Worm (Caenorhabditis elegans) whole organism, L2 larva: Measurements from ENCODE around the gene B0035.21.

ENCODE experiments used
- C34F6.9 ChIP-seq: fragments of 150-350 bp; optimal IDR thresholded peaks from 2 replicates; lab custom pipeline; 2014; ENCODE audit warnings: missing biosample characterization, missing genetic modification characterization
- F13H6.1 ChIP-seq: sonication (generic microtip); optimal IDR thresholded peaks from 2 replicates; lab custom pipeline; 2016; ENCODE audit warnings: missing genetic modification characterization, missing compliant biosample characterization
- ZK546.5 ChIP-seq: sonication (generic microtip); optimal IDR thresholded peaks from 2 replicates; lab custom pipeline; 2017; ENCODE audit warnings: missing biosample characterization, missing genetic modification characterization
- ama-1 ChIP-seq: fragments of 150-350 bp; optimal IDR thresholded peaks from 2 replicates; lab custom pipeline; 2018; ENCODE audit warnings: inconsistent platforms
- ceh-16 ChIP-seq: fragments of 150-350 bp; optimal IDR thresholded peaks from 2 replicates; lab custom pipeline; 2014; ENCODE audit warnings: missing biosample characterization, missing genetic modification characterization
- ceh-82 ChIP-seq: fragments of 150-350 bp; optimal IDR thresholded peaks from 2 replicates; lab custom pipeline; 2014; ENCODE audit warnings: missing biosample characterization, missing genetic modification characterization
- crh-2 ChIP-seq: sonication (generic microtip); optimal IDR thresholded peaks from 2 replicates; lab custom pipeline; 2017; ENCODE audit warnings: missing biosample characterization, missing genetic modification characterization
- dmd-4 ChIP-seq: sonication (generic microtip); optimal IDR thresholded peaks from 2 replicates; lab custom pipeline; 2017; ENCODE audit warnings: missing biosample characterization, missing genetic modification characterization
- egl-27 ChIP-seq: sonication (generic microtip); optimal IDR thresholded peaks from 3 replicates; lab custom pipeline; 2017; ENCODE audit warnings: missing biosample characterization, missing genetic modification reagents, missing genetic modification characterization
- fos-1 ChIP-seq: fragments of 150-350 bp; optimal IDR thresholded peaks from 2 replicates; lab custom pipeline; 2014; ENCODE audit warnings: missing biosample characterization, missing genetic modification characterization
- gmeb-1 ChIP-seq: fragments of 150-350 bp; optimal IDR thresholded peaks from 2 replicates; lab custom pipeline; 2014; ENCODE audit warnings: missing biosample characterization, missing genetic modification characterization
- lin-11 ChIP-seq: fragments of 150-350 bp; sonication (generic microtip); optimal IDR thresholded peaks from 2 replicates; lab custom pipeline; 2014; ENCODE audit warnings: missing biosample characterization, missing genetic modification characterization, inconsistent platforms, mixed read lengths
- lin-39 ChIP-seq: fragments of 150-350 bp; optimal IDR thresholded peaks from 2 replicates; lab custom pipeline; 2014; ENCODE audit warnings: missing biosample characterization, missing genetic modification reagents, missing genetic modification characterization
- lsy-2 ChIP-seq, 2 experiments: fragments of 150-350 bp in 1 of 2; sonication (generic microtip) in 1 of 2; optimal IDR thresholded peaks; 2 replicates each; lab custom pipeline; 2014 to 2017; ENCODE audit warnings: missing biosample characterization in 2 of 2, missing genetic modification characterization in 2 of 2
- mab-5 ChIP-seq: fragments of 150-350 bp; optimal IDR thresholded peaks from 2 replicates; lab custom pipeline; 2014; ENCODE audit warnings: missing biosample characterization, missing genetic modification characterization
- mbf-1 ChIP-seq: sonication (generic microtip); optimal IDR thresholded peaks from 2 replicates; lab custom pipeline; 2017; ENCODE audit warnings: missing biosample characterization, missing genetic modification characterization
- mdl-1 ChIP-seq, 2 experiments: fragments of 150-350 bp in 1 of 2; sonication (generic microtip) in 1 of 2; optimal IDR thresholded peaks; 2 replicates each; lab custom pipeline; 2017; ENCODE audit warnings: missing biosample characterization in 2 of 2, missing genetic modification characterization in 2 of 2
- nhr-129 ChIP-seq: fragments of 150-350 bp; optimal IDR thresholded peaks from 2 replicates; lab custom pipeline; 2014; ENCODE audit warnings: missing biosample characterization, missing genetic modification characterization
- nhr-23 ChIP-seq: fragments of 150-350 bp; optimal IDR thresholded peaks from 2 replicates; lab custom pipeline; 2014; ENCODE audit warnings: missing biosample characterization, missing genetic modification reagents, missing genetic modification characterization
- nhr-237 ChIP-seq: fragments of 150-350 bp; optimal IDR thresholded peaks from 2 replicates; lab custom pipeline; 2014; ENCODE audit warnings: missing biosample characterization, missing genetic modification characterization
- nhr-77 ChIP-seq: fragments of 150-350 bp; optimal IDR thresholded peaks from 2 replicates; lab custom pipeline; 2014; ENCODE audit warnings: missing biosample characterization, missing genetic modification characterization
- sem-4 ChIP-seq: fragments of 150-350 bp; optimal IDR thresholded peaks from 2 replicates; lab custom pipeline; 2014; ENCODE audit warnings: missing biosample characterization, missing genetic modification reagents, missing genetic modification characterization
- sma-3 ChIP-seq: sonication (generic microtip); optimal IDR thresholded peaks from 2 replicates; lab custom pipeline; 2016; ENCODE audit warnings: missing genetic modification reagents, missing genetic modification characterization, missing compliant biosample characterization
- sma-9 ChIP-seq, 2 experiments: fragments of 150-350 bp in 1 of 2; sonication (generic microtip) in 1 of 2; optimal IDR thresholded peaks; 2 replicates each; lab custom pipeline; 2014 to 2016; ENCODE audit warnings: missing genetic modification characterization in 2 of 2, mild to moderate bottlenecking in 1 of 2, missing biosample characterization in 1 of 2, missing compliant biosample characterization in 1 of 2, missing genetic modification reagents in 1 of 2, moderate library complexity in 1 of 2
- unc-55 ChIP-seq: fragments of 150-350 bp; sonication (generic microtip); optimal IDR thresholded peaks from 3 replicates; lab custom pipeline; 2014; ENCODE audit warnings: missing biosample characterization, missing genetic modification reagents, missing genetic modification characterization
- zag-1 ChIP-seq: fragments of 150-350 bp; optimal IDR thresholded peaks from 2 replicates; lab custom pipeline; 2014; ENCODE audit warnings: missing biosample characterization, missing genetic modification characterization
- ztf-11 ChIP-seq: sonication (generic microtip); optimal IDR thresholded peaks from 2 replicates; lab custom pipeline; 2017; ENCODE audit warnings: missing biosample characterization, missing genetic modification characterization
- ztf-4 ChIP-seq: fragments of 150-350 bp; optimal IDR thresholded peaks from 2 replicates; lab custom pipeline; 2014; ENCODE audit warnings: missing biosample characterization, missing genetic modification characterization

Gene B0035.21

ce11 chrIV:11349747-11350146, 22.7 kb downstream of the B0035.21 start (continued):
- no peak for TF ChIP-seq ceh-16 (tag; lab: Kevin White, UChicago)

ce11 chrIV:11350809-11351208, 23.7 kb downstream of the B0035.21 start:
- TF ChIP-seq mab-5 (tag; lab: Kevin White, UChicago) (peak; percentile 42), lin-39 (tag; lab: Kevin White, UChicago) (no peak), nhr-129 (tag; lab: Kevin White, UChicago) (peak; percentile 34), sma-9 (GFP tag; optimal IDR thresholded peaks at IDR 0.05; lab: Kevin White, UChicago) (peak; percentile 69), sma-9 (tag; optimal IDR thresholded peaks at IDR 0.05; lab: Kevin White, UChicago) (no peak), F13H6.1 (peak; percentile 62), C34F6.9 (tag; lab: Kevin White, UChicago) (peak; percentile 38), ama-1 (lab: Kevin White, UChicago) (no peak), lsy-2 (tag; optimal IDR thresholded peaks at IDR 0.05; lab: Kevin White, UChicago) (peak in 1 of 2 experiments; percentile 7)

DNA sequence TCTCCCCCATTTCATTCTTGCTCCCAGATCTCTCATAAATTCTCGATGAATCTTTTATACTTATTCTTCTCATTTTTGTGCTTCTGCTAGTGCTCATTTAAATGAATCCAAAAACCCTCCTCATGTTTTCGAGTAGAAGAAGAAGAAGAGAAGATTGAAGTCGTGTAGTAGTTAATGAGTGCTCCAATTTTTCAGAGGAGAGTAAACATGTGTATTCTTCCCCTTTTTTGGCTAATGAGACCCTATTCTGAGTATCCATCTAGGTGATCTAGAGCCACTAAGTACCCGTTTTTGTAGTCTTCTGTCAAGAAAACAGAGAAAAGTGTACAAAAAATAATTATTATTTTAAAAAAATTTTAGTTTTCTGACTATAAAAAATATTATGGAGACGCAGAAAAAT, 24.5 kb downstream of the B0035.21 start:
- TF ChIP-seq mdl-1 (tag; optimal IDR thresholded peaks at IDR 0.05; lab: Kevin White, UChicago): no peak
- no peak for TF ChIP-seq ztf-4
- no peak for TF ChIP-seq egl-27 (tag; lab: Kevin White, UChicago)
- TF ChIP-seq mab-5 (tag; lab: Kevin White, UChicago): no peak
- no peak for TF ChIP-seq gmeb-1 (tag; lab: Kevin White, UChicago)

- TF ChIP-seq F13H6.1: peak; percentile 8
- no peak for TF ChIP-seq crh-2 (tag; lab: Kevin White, UChicago)
- peak; percentile 12 for TF ChIP-seq nhr-129 (tag; lab: Kevin White, UChicago)
- TF ChIP-seq, all 48 proteins: peak for 2
These were observed 25.7 kb downstream of the B0035.21 start for ce11 chrIV:11352768-11353167.

DNA sequence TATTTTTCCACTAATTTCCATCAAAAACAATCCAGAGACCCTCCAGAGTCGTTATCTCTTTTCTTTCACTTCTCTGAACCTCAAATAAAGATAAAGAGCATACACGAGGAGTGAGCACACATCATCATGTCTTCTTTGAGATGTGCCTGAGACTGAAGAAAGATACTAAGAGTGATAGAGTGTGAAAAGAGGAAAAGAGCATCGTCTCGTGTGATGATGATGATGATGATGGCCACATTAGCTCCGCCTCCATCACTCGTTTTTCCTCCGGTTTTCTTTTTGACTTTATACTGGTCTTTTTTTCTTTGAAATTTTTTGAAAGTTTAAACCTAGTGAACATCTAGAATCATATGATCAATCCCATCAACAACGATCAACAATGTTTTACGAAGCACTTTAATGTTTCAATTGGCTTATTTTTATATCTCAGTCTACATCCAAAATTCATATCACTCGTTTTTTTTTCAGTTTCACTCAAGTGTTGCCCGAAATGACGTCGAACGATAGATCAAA, 26.9 kb downstream of the B0035.21 start, which contains the start of gene T01G1.2:
T01G1.2 (plus strand) TSS at position 463 of the 513 bp plus-strand sequence.
- peak; percentile 33 for TF ChIP-seq F13H6.1
- TF ChIP-seq sem-4 (tag; lab: Kevin White, UChicago): peak; percentile 68
- TF ChIP-seq lsy-2 (tag; optimal IDR thresholded peaks at IDR 0.05; lab: Kevin White, UChicago): peak in 1 of 2 experiments; percentile 60
- peak; percentile 24 for TF ChIP-seq sma-9 (GFP tag; optimal IDR thresholded peaks at IDR 0.05; lab: Kevin White, UChicago)
- no peak for TF ChIP-seq sma-9 (tag; optimal IDR thresholded peaks at IDR 0.05; lab: Kevin White, UChicago)
- TF ChIP-seq unc-55 (GFP tag; lab: Kevin White, UChicago): peak; percentile 11
- peak; percentile 60 for TF ChIP-seq ztf-4
- TF ChIP-seq nhr-129 (tag; lab: Kevin White, UChicago): peak; percentile 76
- TF ChIP-seq C34F6.9 (tag; lab: Kevin White, UChicago): peak; percentile 60
- TF ChIP-seq crh-2 (tag; lab: Kevin White, UChicago): peak; percentile 32
- TF ChIP-seq mdl-1 (tag; optimal IDR thresholded peaks at IDR 0.05; lab: Kevin White, UChicago): peak; percentile 37 to 39
- TF ChIP-seq lin-39 (tag; lab: Kevin White, UChicago): no peak
- TF ChIP-seq ZK546.5: no peak
- TF ChIP-seq gmeb-1 (tag; lab: Kevin White, UChicago): no peak

DNA sequence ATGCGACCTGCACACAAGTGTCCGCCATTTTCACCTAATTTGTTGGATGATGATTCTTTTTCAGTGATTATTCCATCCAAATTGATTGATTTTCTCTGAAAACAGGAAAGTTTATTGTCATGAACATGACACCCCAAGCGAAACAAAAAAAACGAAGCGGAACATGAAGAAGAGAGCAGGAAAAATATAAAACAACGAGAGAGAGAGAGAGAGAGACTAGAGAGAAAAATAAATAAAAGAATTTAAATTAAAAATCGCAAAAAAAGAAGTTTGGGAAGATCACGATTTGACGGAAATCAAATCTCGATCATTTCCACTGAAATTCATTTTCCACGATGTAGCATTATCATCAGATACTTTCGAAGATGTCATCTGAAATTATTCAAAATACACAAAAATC, 32.7 kb downstream of the B0035.21 start, which contains the start of gene klp-12:
klp-12 (minus strand) TSS at position 101 of the 400 bp plus-strand sequence.
- TF ChIP-seq lsy-2 (tag; optimal IDR thresholded peaks at IDR 0.05; lab: Kevin White, UChicago) (no peak), ztf-11 (tag; lab: Kevin White, UChicago) (no peak)
- TF ChIP-seq, all 48 proteins: peak for 0

DNA sequence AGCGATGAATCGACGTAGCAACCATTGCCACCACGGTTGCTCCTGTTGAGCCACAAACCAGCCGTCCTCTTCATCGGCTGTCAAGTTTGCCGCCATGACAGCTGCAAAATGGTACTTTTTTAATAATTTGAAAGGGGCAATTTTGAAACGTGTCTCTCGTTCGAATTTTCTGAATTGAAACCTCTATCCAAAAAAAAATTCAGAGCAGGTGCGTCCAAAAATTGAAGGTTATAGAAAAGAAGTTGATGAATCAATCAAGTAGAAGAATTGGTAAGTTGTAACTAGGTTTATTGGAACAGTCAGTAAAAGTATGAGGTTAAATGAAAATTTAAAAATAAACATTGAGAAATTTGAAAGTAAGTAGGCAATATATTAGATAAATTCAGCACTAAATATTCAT, 34.3 kb downstream of the B0035.21 start, which contains the start of gene T01G1.4:
T01G1.4 (minus strand) TSS at position 101 of the 400 bp plus-strand sequence.
- TF ChIP-seq nhr-129 (tag; lab: Kevin White, UChicago): no peak
- TF ChIP-seq nhr-237: no peak
- TF ChIP-seq nhr-23 (tag; lab: Kevin White, UChicago): no peak
- no peak for TF ChIP-seq gmeb-1 (tag; lab: Kevin White, UChicago)
- TF ChIP-seq sma-3 (GFP tag; lab: Kevin White, UChicago): no peak
- no peak for TF ChIP-seq zag-1 (tag; lab: Kevin White, UChicago)
- TF ChIP-seq ceh-82: no peak
- no peak for TF ChIP-seq dmd-4 (tag; lab: Kevin White, UChicago)
- no peak for TF ChIP-seq nhr-77 (tag; lab: Kevin White, UChicago)
- no peak for TF ChIP-seq lin-11 (tag; lab: Kevin White, UChicago)
- no peak for TF ChIP-seq mbf-1 (tag; lab: Kevin White, UChicago)
- TF ChIP-seq fos-1 (tag; lab: Kevin White, UChicago): no peak
